Fruit fly (Drosophila melanogaster) whole organism, wandering third instar larva: Measurements from ENCODE around the gene loqs.

Experiments
- GATAd ChIP-seq: sonication (Bioruptor generic); optimal IDR thresholded peaks from 2 replicates; lab custom pipeline; 2016; ENCODE audit warnings: missing biosample characterization, missing genetic modification characterization
- br ChIP-seq: fragments of 200-800 bp; sonication (Bioruptor generic); optimal IDR thresholded peaks from 2 replicates; lab custom pipeline; 2016; ENCODE audit warnings: missing biosample characterization, missing genetic modification characterization
- h ChIP-seq: fragments of 200-800 bp; sonication (Bioruptor generic); optimal IDR thresholded peaks from 3 replicates; lab custom pipeline; 2016; ENCODE audit warnings: missing biosample characterization, mild to moderate bottlenecking, missing genetic modification characterization

DNA sequence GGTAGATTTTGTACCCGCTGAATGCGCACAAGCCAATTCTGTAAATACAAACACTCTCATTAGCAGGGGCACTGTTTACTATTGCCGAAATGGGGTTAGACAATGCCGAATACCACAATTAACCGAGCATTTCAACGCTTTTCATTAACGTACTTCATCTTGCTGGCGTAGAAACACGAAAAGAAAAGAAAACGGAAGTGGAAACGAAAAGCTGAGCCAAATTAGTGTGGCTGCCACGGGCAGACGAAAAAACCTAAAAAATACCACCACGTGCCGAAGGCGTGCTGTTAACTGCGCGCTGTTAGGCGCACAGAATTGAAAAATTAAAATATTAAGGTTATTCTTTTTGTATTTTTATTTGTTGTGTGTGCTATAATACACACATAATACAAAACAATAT lies 12.5 kb downstream of the loqs start, which contains the start of gene RpL24:
- TF ChIP-seq br (GFP tag; lab: Kevin White, UChicago) (peak; percentile 90), h (peak; percentile 91), GATAd (GFP tag; lab: Kevin White, UChicago) (no peak)
